Worm (Caenorhabditis elegans): ENCODE measurements around the gene str-8.
"Not testable (repeated sequence)": the region's sequence is repeated elsewhere in the genome, so short reads cannot be mapped to it uniquely, and the experiment has no call there.

str-8 gene

DNA sequence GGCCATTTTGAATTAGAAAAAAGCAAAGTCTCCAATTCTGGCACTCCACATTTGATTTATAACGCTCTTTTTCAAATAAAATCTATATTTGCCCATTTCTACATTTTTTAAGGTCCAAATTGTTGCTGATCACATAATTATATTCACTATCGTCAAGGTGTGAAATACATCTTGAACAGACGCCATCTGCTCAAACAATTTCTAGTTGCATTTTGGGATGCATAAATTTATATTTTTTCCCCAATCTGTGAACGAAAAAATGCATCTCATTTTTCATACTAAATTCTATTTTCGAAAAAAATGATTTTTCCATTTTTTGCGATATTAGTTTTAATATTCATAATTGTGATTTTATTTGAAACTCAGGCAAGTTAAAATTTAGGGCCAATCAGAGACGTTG lies 38.4 kb downstream of the str-8 start, which contains the start of gene T26E4.7:
Gene T26E4.7 (plus strand): TSS at position 301 of the 400 bp plus-strand sequence.
- TF ChIP-seq ahr-1 (tag; optimal IDR thresholded peaks at IDR 0.05) (no peak), zip-5 (tag; optimal IDR thresholded peaks at IDR 0.05) (no peak), elt-2 (tag; optimal IDR thresholded peaks at IDR 0.05) (no peak), fkh-10 (GFP tag; optimal IDR thresholded peaks at IDR 0.05) (no peak), T23F11.4 (GFP tag; optimal IDR thresholded peaks at IDR 0.05) (no peak)

DNA sequence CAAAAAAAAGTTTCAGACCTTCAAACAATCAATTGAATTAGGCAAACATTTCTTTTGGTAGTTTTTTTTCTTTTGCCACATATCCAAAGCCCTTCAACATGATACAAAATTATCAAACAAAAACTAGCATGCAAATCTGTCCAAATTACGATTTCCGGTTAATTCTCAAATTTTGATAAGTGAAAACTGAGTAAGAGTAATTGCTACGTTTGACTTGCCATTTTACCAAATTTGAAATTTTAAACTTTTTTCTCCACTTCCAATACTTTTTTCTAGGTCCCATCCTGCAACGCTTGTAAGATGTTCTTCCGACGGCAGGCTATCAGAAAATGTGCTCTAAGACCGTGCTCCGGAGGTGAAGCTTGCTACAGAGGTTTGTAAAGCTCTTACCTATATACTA lies 41.3 kb downstream of the str-8 start, which contains the start of gene nhr-223:
Gene nhr-223 (plus strand): TSS at position 301 of the 400 bp plus-strand sequence.
- no peak for TF ChIP-seq sdc-2 (tag; optimal IDR thresholded peaks at IDR 0.05)
- TF ChIP-seq pqm-1 (tag; optimal IDR thresholded peaks at IDR 0.05) = no peak
- no peak for TF ChIP-seq pag-3 (tag; optimal IDR thresholded peaks at IDR 0.05; ENCODE audit: borderline replicate concordance)

- no peak for TF ChIP-seq che-1 (tag; optimal IDR thresholded peaks at IDR 0.05)
- no peak for TF ChIP-seq ceh-14 (tag; optimal IDR thresholded peaks at IDR 0.05)
- TF ChIP-seq nfya-1 (tag; optimal IDR thresholded peaks at IDR 0.05) = no peak
- TF ChIP-seq ets-4 (tag; optimal IDR thresholded peaks at IDR 0.05) = no peak
- TF ChIP-seq ceh-18 (tag; optimal IDR thresholded peaks at IDR 0.05) = no peak
- no peak for TF ChIP-seq ceh-48 (tag; optimal IDR thresholded peaks at IDR 0.05)
- no peak for TF ChIP-seq T23F11.4 (GFP tag; optimal IDR thresholded peaks at IDR 0.05)
- no peak for TF ChIP-seq fax-1 (tag; optimal IDR thresholded peaks at IDR 0.05)
- TF ChIP-seq fkh-6 (tag; optimal IDR thresholded peaks at IDR 0.05) = no peak
- no peak for TF ChIP-seq K09A11.1 (tag; optimal IDR thresholded peaks at IDR 0.05; ENCODE audit: insufficient read depth)
- no peak for TF ChIP-seq hlh-15 (tag; optimal IDR thresholded peaks at IDR 0.05)
- TF ChIP-seq ceh-31 (tag; optimal IDR thresholded peaks at IDR 0.05) = no peak
- no peak for TF ChIP-seq ama-1 (optimal IDR thresholded peaks at IDR 0.05)
- no peak for TF ChIP-seq ceh-2 (tag; optimal IDR thresholded peaks at IDR 0.05)
- TF ChIP-seq pag-3 (tag; optimal IDR thresholded peaks at IDR 0.05; ENCODE audit: borderline replicate concordance) = no peak
- no peak for TF ChIP-seq unc-55 (GFP tag; optimal IDR thresholded peaks at IDR 0.05)
These were observed 43.3 kb downstream of the str-8 start, which contains the start of gene T26E4.10 for ce11 chrV:15798108-15798507. Gene T26E4.10 (minus strand): TSS chrV:15798208.

DNA sequence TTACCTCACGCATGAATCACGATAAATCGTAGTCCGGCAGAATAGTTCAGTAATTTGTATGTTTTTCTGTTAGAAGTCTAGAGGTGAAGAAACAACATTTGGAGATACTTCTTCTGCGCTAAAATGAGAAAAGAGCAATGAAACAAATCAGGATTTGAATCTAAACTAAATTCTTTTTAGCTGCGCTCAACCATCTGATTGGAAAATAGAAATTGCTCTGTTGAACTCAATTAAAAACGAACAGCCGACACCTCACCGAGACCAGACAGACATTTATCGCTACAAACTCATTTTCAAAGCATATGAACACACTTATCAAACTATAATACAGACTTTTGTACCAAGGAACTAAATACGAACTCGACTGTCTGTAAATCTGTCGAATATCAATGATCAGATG lies 47.8 kb downstream of the str-8 start, which contains the start of gene T26E4.9:
Gene T26E4.9 (minus strand): TSS at position 101 of the 400 bp plus-strand sequence.
- TF ChIP-seq ceh-6 (GFP tag; optimal IDR thresholded peaks at IDR 0.05); ets-4 (tag; optimal IDR thresholded peaks at IDR 0.05); unc-55 (GFP tag; optimal IDR thresholded peaks at IDR 0.05): not testable (repeated sequence)

DNA sequence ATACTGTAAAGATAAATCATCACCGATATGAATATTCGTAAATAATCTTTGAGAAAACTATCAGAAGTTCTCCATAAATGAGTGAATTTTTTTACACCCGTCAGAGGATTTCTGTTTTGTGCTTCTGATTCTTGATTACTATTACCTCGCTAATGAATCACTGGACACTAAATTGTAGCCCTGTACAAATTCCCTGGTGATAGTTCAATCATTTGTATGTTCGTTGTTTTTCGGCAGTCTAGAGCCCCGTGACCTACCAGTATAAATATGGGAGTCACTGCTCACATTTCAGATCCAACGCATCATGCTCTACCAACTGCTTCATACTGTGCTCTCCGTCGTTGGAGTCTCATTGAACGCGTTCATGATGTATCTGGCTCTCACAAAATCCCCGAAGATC lies 48.2 kb downstream of the str-8 start, which contains the start of gene srd-27:
Gene srd-27 (plus strand): TSS at position 301 of the 400 bp plus-strand sequence.
- not testable (repeated sequence) for TF ChIP-seq sox-2 (GFP tag; IDR thresholded peaks at IDR 0.05); pha-2 (tag; optimal IDR thresholded peaks at IDR 0.05); pag-3 (tag; optimal IDR thresholded peaks at IDR 0.05; ENCODE audit: borderline replicate concordance)

- not testable (repeated sequence) for TF ChIP-seq ceh-18, ahr-1, nhr-11 (tag; optimal IDR thresholded peaks at IDR 0.05)
These were observed 48.9 kb downstream of the str-8 start, which contains the start of gene T26E4.18 for ce11 chrV:15803748-15804147. Gene T26E4.18 (minus strand): TSS chrV:15803848.
